In genomic region chrIII:10810483-10810836, ce11 we compare ENCODE assay signal across 2 worm cellular contexts.
A peak's percentile ranks its signal among the peaks of the same experiment; 100 is the strongest.
TF ChIP-seq lines count a peak whose summit lies in the region.

No protein-coding gene starts in this region.

TF ChIP-seq in whole organism, L4 larva, 104 proteins besides CTCF, POLR2A, EP300 and RAD21:
- TF ChIP-seq ceh-44 (GFP tag; IDR thresholded peaks at IDR 0.05; lab: Robert Waterston, UW): no peak
- TF ChIP-seq daf-16 (GFP tag; optimal IDR thresholded peaks at IDR 0.05; lab: Kevin White, UChicago): peak in 1 of 2 experiments; percentile 60
- no peak for TF ChIP-seq daf-16 (tag; optimal IDR thresholded peaks at IDR 0.05; lab: Kevin White, UChicago)
- peak; percentile 60 for TF ChIP-seq aha-1 (tag; lab: Kevin White, UChicago)
- no peak for TF ChIP-seq unc-39 (tag; optimal IDR thresholded peaks at IDR 0.05; lab: Kevin White, UChicago)
- TF ChIP-seq T26A8.4 (GFP tag; IDR thresholded peaks at IDR 0.05; lab: Robert Waterston, UW): peak; percentile 44; the same call in 1 of the 2 replicates
- TF ChIP-seq fos-1 (tag; optimal IDR thresholded peaks at IDR 0.05; lab: Kevin White, UChicago): no peak
- TF ChIP-seq F26F4.8 (GFP tag; conservative IDR thresholded peaks at IDR 0.05; lab: Robert Waterston, UW): no peak

TF ChIP-seq in whole organism, young adult, 124 proteins besides CTCF, POLR2A, EP300 and RAD21:
- TF ChIP-seq F52B5.7 (tag; optimal IDR thresholded peaks at IDR 0.05; lab: Kevin White, UChicago): no peak
- TF ChIP-seq snpc-1.3 (tag; optimal IDR thresholded peaks at IDR 0.05; lab: Kevin White, UChicago; ENCODE audit: insufficient read depth): no peak
- peak; percentile 38 for TF ChIP-seq B0336.3 (GFP tag; IDR thresholded peaks at IDR 0.05; lab: Robert Waterston, UW)
